Fruit fly (Drosophila melanogaster) whole organism, embryonic: ENCODE data around the gene CG8176.

Source experiments
- Asciz ChIP-seq: fragments of 200-800 bp; sonication (Bioruptor generic); optimal IDR thresholded peaks from 2 replicates; lab custom pipeline; 2017; ENCODE audit warnings: missing biosample characterization, mild to moderate bottlenecking, missing genetic modification characterization, missing genetic modification reagents
- Atf-2 ChIP-seq: fragments of 200-800 bp; sonication (Bioruptor generic); optimal IDR thresholded peaks from 2 replicates; lab custom pipeline; 2016; ENCODE audit warnings: missing biosample characterization, missing genetic modification characterization
- Atf3 ChIP-seq: fragments of 200-800 bp; sonication (Bioruptor generic); optimal IDR thresholded peaks from 3 replicates; lab custom pipeline; 2016; ENCODE audit warnings: missing biosample characterization, missing genetic modification characterization
- B-H2 ChIP-seq: fragments of 200-800 bp; sonication (Bioruptor generic); optimal IDR thresholded peaks from 2 replicates; lab custom pipeline; 2018; ENCODE audit warnings: missing biosample characterization, mild to moderate bottlenecking, missing genetic modification characterization
- C15 ChIP-seq: fragments of 200-800 bp; sonication (Bioruptor generic); IDR thresholded peaks from 3 replicates; pipeline ENCODE4 v1.3.6; 2022; ENCODE audit warnings: missing biosample characterization, missing genetic modification characterization
- CG10959 ChIP-seq: fragments of 200-800 bp; sonication (Bioruptor generic); IDR thresholded peaks from 2 replicates; pipeline ENCODE4 v1.3.6; 2022; ENCODE audit warnings: missing biosample characterization, missing genetic modification characterization
- CG11398 ChIP-seq: fragments of 200-800 bp; sonication (Bioruptor generic); optimal IDR thresholded peaks from 2 replicates; lab custom pipeline; 2016; ENCODE audit warnings: missing biosample characterization, missing genetic modification characterization
- CG12769 ChIP-seq: fragments of 200-800 bp; sonication (Bioruptor generic); optimal IDR thresholded peaks from 2 replicates; lab custom pipeline; 2019; ENCODE audit warnings: missing biosample characterization, mild to moderate bottlenecking, missing genetic modification characterization, moderate library complexity
- CG17328 ChIP-seq: fragments of 200-800 bp; sonication (Bioruptor generic); IDR thresholded peaks from 2 replicates; pipeline ENCODE4 v1.3.6; 2022; ENCODE audit warnings: missing biosample characterization, missing genetic modification characterization
- CG18011 ChIP-seq: fragments of 200-800 bp; sonication (Bioruptor generic); optimal IDR thresholded peaks from 2 replicates; lab custom pipeline; 2017; ENCODE audit warnings: missing biosample characterization, missing genetic modification characterization, mild to moderate bottlenecking, moderate library complexity, missing genotype
- CG30403 ChIP-seq: fragments of 200-800 bp; sonication (Bioruptor generic); optimal IDR thresholded peaks from 3 replicates; lab custom pipeline; 2016; ENCODE audit warnings: missing biosample characterization, missing genetic modification characterization
- CG31224 ChIP-seq: fragments of 200-800 bp; sonication (Bioruptor generic); IDR thresholded peaks from 2 replicates; pipeline ENCODE4 v1.3.6; 2022; ENCODE audit warnings: missing biosample characterization, missing genetic modification characterization
- CG32772 ChIP-seq: fragments of 200-800 bp; sonication (Bioruptor generic); IDR thresholded peaks from 2 replicates; pipeline ENCODE4 v1.3.6; 2022; ENCODE audit warnings: missing biosample characterization, missing genetic modification characterization
- CG6654 ChIP-seq: fragments of 200-800 bp; sonication (Bioruptor generic); optimal IDR thresholded peaks from 2 replicates; lab custom pipeline; 2017; ENCODE audit warnings: missing biosample characterization, mild to moderate bottlenecking, missing genetic modification characterization
- CG6791 ChIP-seq: fragments of 200-800 bp; sonication (Bioruptor generic); IDR thresholded peaks from 3 replicates; pipeline ENCODE4 v1.3.6; 2022; ENCODE audit warnings: missing biosample characterization, missing genetic modification characterization; ENCODE audit not compliant: partially characterized antibody
- CG6854 ChIP-seq: fragments of 200-800 bp; sonication (Bioruptor generic); optimal IDR thresholded peaks from 3 replicates; lab custom pipeline; 2017; ENCODE audit warnings: missing biosample characterization, mild to moderate bottlenecking, missing genetic modification characterization
- CG7556 ChIP-seq: fragments of 200-800 bp; sonication (Bioruptor generic); optimal IDR thresholded peaks from 2 replicates; lab custom pipeline; 2017; ENCODE audit warnings: missing biosample characterization, mild to moderate bottlenecking, missing genetic modification characterization
- CG8924 ChIP-seq: fragments of 200-800 bp; optimal IDR thresholded peaks from 3 replicates; lab custom pipeline; 2019; ENCODE audit warnings: missing biosample characterization, mild to moderate bottlenecking, missing genetic modification characterization, moderate library complexity
- CG9437 ChIP-seq: fragments of 200-800 bp; sonication (Bioruptor generic); optimal IDR thresholded peaks from 2 replicates; lab custom pipeline; 2018; ENCODE audit warnings: missing biosample characterization, mild to moderate bottlenecking, missing genetic modification characterization
- CG9727 ChIP-seq: fragments of 200-800 bp; sonication (Bioruptor generic); optimal IDR thresholded peaks from 3 replicates; lab custom pipeline; 2017; ENCODE audit warnings: missing biosample characterization, mild to moderate bottlenecking, missing genetic modification characterization
- Hand ChIP-seq: fragments of 200-800 bp; sonication (Bioruptor generic); optimal IDR thresholded peaks from 2 replicates; lab custom pipeline; 2017; ENCODE audit warnings: mild to moderate bottlenecking, missing biosample characterization, missing genetic modification reagents, missing genetic modification characterization
- Hr78 ChIP-seq, 2 experiments: fragments of 200-800 bp in 1 of 2; fragments of >200 bp in 1 of 2; sonication (Bioruptor generic) in 1 of 2; optimal IDR thresholded peaks; 2 replicates each; lab custom pipeline; 2017 to 2019; ENCODE audit warnings: missing biosample characterization in 2 of 2, missing genetic modification characterization in 2 of 2, mild to moderate bottlenecking in 1 of 2, moderate library complexity in 1 of 2
- MESR4 ChIP-seq: fragments of 200-800 bp; sonication (Bioruptor generic); optimal IDR thresholded peaks from 2 replicates; lab custom pipeline; 2018; ENCODE audit warnings: missing biosample characterization, mild to moderate bottlenecking, missing genetic modification characterization, moderate library complexity
- Side ChIP-seq: fragments of 200-800 bp; sonication (Bioruptor generic); optimal IDR thresholded peaks from 2 replicates; lab custom pipeline; 2016; ENCODE audit warnings: missing biosample characterization, missing genetic modification characterization
- Spps ChIP-seq: fragments of 200-800 bp; sonication (Bioruptor generic); optimal IDR thresholded peaks from 2 replicates; lab custom pipeline; 2018; ENCODE audit warnings: missing biosample characterization, mild to moderate bottlenecking, missing genetic modification characterization
- ap ChIP-seq: fragments of 200-800 bp; sonication (Bioruptor generic); IDR thresholded peaks from 2 replicates; pipeline ENCODE4 v1.3.6; 2022; ENCODE audit warnings: missing biosample characterization, missing genetic modification characterization
- cato ChIP-seq: fragments of 200-800 bp; sonication (Bioruptor generic); optimal IDR thresholded peaks from 2 replicates; lab custom pipeline; 2016; ENCODE audit warnings: missing biosample characterization, missing genetic modification characterization, borderline replicate concordance
- chn ChIP-seq: fragments of 200-800 bp; sonication (Bioruptor generic); optimal IDR thresholded peaks from 2 replicates; lab custom pipeline; 2016; ENCODE audit warnings: missing biosample characterization, missing genetic modification characterization
- croc ChIP-seq: fragments of 200-800 bp; sonication (Bioruptor generic); conservative IDR thresholded peaks from 3 replicates; pipeline ENCODE4 v1.3.6; 2022; ENCODE audit warnings: missing biosample characterization, missing genetic modification characterization
- fu2 ChIP-seq: fragments of 200-800 bp; sonication (Bioruptor generic); optimal IDR thresholded peaks from 2 replicates; lab custom pipeline; 2016; ENCODE audit warnings: missing biosample characterization, missing genetic modification characterization
- gcm ChIP-seq: fragments of 200-800 bp; sonication (Bioruptor generic); optimal IDR thresholded peaks from 2 replicates; lab custom pipeline; 2019; ENCODE audit warnings: missing biosample characterization, mild to moderate bottlenecking, missing genetic modification characterization, moderate library complexity
- ham ChIP-seq: fragments of 200-800 bp; sonication (Bioruptor generic); IDR thresholded peaks from 2 replicates; pipeline ENCODE4 v1.3.6; 2022; ENCODE audit warnings: missing biosample characterization, missing genetic modification characterization
- inv ChIP-seq: fragments of 200-800 bp; sonication (Bioruptor generic); IDR thresholded peaks from 2 replicates; pipeline ENCODE4 v1.3.6; 2022; ENCODE audit warnings: missing biosample characterization, missing genetic modification characterization; ENCODE audit not compliant: partially characterized antibody
- jumu ChIP-seq: fragments of 200-800 bp; sonication (Bioruptor generic); optimal IDR thresholded peaks from 3 replicates; lab custom pipeline; 2016; ENCODE audit warnings: missing biosample characterization, missing genetic modification characterization
- lbe ChIP-seq: fragments of 200-800 bp; sonication (Bioruptor generic); optimal IDR thresholded peaks from 2 replicates; lab custom pipeline; 2016; ENCODE audit warnings: missing biosample characterization, mild to moderate bottlenecking, missing genetic modification characterization
- nom ChIP-seq: fragments of 200-800 bp; sonication (Bioruptor generic); optimal IDR thresholded peaks from 2 replicates; lab custom pipeline; 2017; ENCODE audit warnings: missing biosample characterization, missing genetic modification characterization, mild to moderate bottlenecking, moderate library complexity, missing genetic modification reagents
- onecut ChIP-seq: fragments of 200-800 bp; sonication (Bioruptor generic); IDR thresholded peaks from 2 replicates; pipeline ENCODE4 v1.3.6; 2022; ENCODE audit warnings: missing biosample characterization, missing genetic modification characterization
- phol ChIP-seq: fragments of 200-800 bp; sonication (Bioruptor generic); optimal IDR thresholded peaks from 3 replicates; lab custom pipeline; 2018; ENCODE audit warnings: missing biosample characterization, mild to moderate bottlenecking, missing genetic modification characterization, moderate library complexity
- pros ChIP-seq: fragments of 200-800 bp; sonication (Bioruptor generic); optimal IDR thresholded peaks from 3 replicates; lab custom pipeline; 2019; ENCODE audit warnings: missing biosample characterization, mild to moderate bottlenecking, missing genetic modification characterization, moderate library complexity
- pzg ChIP-seq: fragments of 200-800 bp; sonication (Bioruptor generic); optimal IDR thresholded peaks from 3 replicates; lab custom pipeline; 2018; ENCODE audit warnings: missing biosample characterization, mild to moderate bottlenecking, missing genetic modification characterization, moderate library complexity
- run ChIP-seq: fragments of 200-800 bp; sonication (Bioruptor generic); optimal IDR thresholded peaks from 3 replicates; lab custom pipeline; 2018; ENCODE audit warnings: missing biosample characterization, mild to moderate bottlenecking, missing genetic modification characterization
- sim ChIP-seq: fragments of 200-800 bp; sonication (Bioruptor generic); IDR thresholded peaks from 2 replicates; pipeline ENCODE4 v1.3.6; 2022; ENCODE audit warnings: missing biosample characterization, missing genetic modification characterization
- slou ChIP-seq: fragments of 200-800 bp; sonication (Bioruptor generic); optimal IDR thresholded peaks from 3 replicates; lab custom pipeline; 2016; ENCODE audit warnings: missing biosample characterization, missing genetic modification characterization
- sna ChIP-seq: fragments of 200-800 bp; sonication (Bioruptor generic); IDR thresholded peaks from 2 replicates; pipeline ENCODE4 v1.3.6; 2022; ENCODE audit warnings: missing biosample characterization, missing genetic modification characterization; ENCODE audit not compliant: partially characterized antibody
- sug ChIP-seq: fragments of 200-800 bp; optimal IDR thresholded peaks from 2 replicates; lab custom pipeline; 2019; ENCODE audit warnings: missing biosample characterization, mild to moderate bottlenecking, missing genetic modification characterization, moderate library complexity
- tll ChIP-seq, 2 experiments: fragments of 200-800 bp in 1 of 2; fragments of >200 bp in 1 of 2; sonication (Bioruptor generic) in 1 of 2; optimal IDR thresholded peaks; 2 replicates each; lab custom pipeline; 2017 to 2019; ENCODE audit warnings: missing biosample characterization in 2 of 2, missing genetic modification characterization in 2 of 2, mild to moderate bottlenecking in 1 of 2, moderate library complexity in 1 of 2
- wek ChIP-seq: fragments of 200-800 bp; sonication (Bioruptor generic); optimal IDR thresholded peaks from 3 replicates; lab custom pipeline; 2018; ENCODE audit warnings: missing biosample characterization, mild to moderate bottlenecking, missing genetic modification characterization, moderate library complexity

Gene CG8176

dm6 chr3R:9527907-9528842 lies 12.4 kb downstream of the CG8176 start (continued):
- TF ChIP-seq croc, result no peak; the same call in 2 of the 3 replicates
- peak; percentile 74 for TF ChIP-seq CG6654 (GFP tag; lab: Kevin White, UChicago)
- TF ChIP-seq Spps (tag; lab: Kevin White, UChicago), result peak; percentile 57
- peak; percentile 61 for TF ChIP-seq CG9437 (GFP tag; lab: Kevin White, UChicago)
- TF ChIP-seq MESR4 (GFP tag; lab: Kevin White, UChicago), result peak; percentile 10
- peak; percentile 52 for TF ChIP-seq run
- peak; percentile 78 for TF ChIP-seq onecut (GFP tag; lab: Robert Waterston, UW)
- peak; percentile 68 for TF ChIP-seq CG18011 (GFP tag; lab: Kevin White, UChicago)
- TF ChIP-seq CG12769 (tag; lab: Kevin White, UChicago), result peak; percentile 94
- peak; percentile 67 for TF ChIP-seq Hand (GFP tag; lab: Kevin White, UChicago)
- TF ChIP-seq Atf3 (GFP tag; lab: Kevin White, UChicago), result peak; percentile 57
- peak; percentile 85 for TF ChIP-seq CG30403
- TF ChIP-seq sim, result no peak
- TF ChIP-seq pros, result no peak
- TF ChIP-seq Hr78 (GFP tag; optimal IDR thresholded peaks at IDR 0.05; lab: Kevin White, UChicago), result peak in 1 of 2 experiments; percentile 18
- peak; percentile 78 for TF ChIP-seq sug (tag; lab: Kevin White, UChicago)
- TF ChIP-seq gcm (GFP tag; lab: Kevin White, UChicago), result peak; percentile 43
- no peak for TF ChIP-seq CG6791 (GFP tag; lab: Robert Waterston, UW)
- peak; percentile 81 for TF ChIP-seq slou (GFP tag; lab: Kevin White, UChicago)
- TF ChIP-seq CG6854 (GFP tag; lab: Kevin White, UChicago), result peak; percentile 89
- peak; percentile 76 for TF ChIP-seq CG17328 (GFP tag; lab: Robert Waterston, UW)
- TF ChIP-seq inv (GFP tag; lab: Robert Waterston, UW), result peak; percentile 35; the same call in 1 of the 2 replicates
- TF ChIP-seq fu2, result peak; percentile 78
- TF ChIP-seq CG31224, result peak; percentile 90
- TF ChIP-seq tll (GFP tag; optimal IDR thresholded peaks at IDR 0.05; lab: Kevin White, UChicago), result no peak
- TF ChIP-seq ham (GFP tag; lab: Robert Waterston, UW), result peak; percentile 68; the same call in 1 of the 2 replicates
- peak; percentile 78 for TF ChIP-seq CG10959 (GFP tag; lab: Robert Waterston, UW)
- TF ChIP-seq pzg (GFP tag; lab: Kevin White, UChicago), result peak; percentile 23
- TF ChIP-seq B-H2 (GFP tag; lab: Kevin White, UChicago), result peak; percentile 53
- TF ChIP-seq jumu (GFP tag; lab: Kevin White, UChicago), result peak; percentile 90
- TF ChIP-seq wek (GFP tag; lab: Kevin White, UChicago), result peak; percentile 65
- peak; percentile 90 for TF ChIP-seq CG9727 (GFP tag; lab: Kevin White, UChicago)
- TF ChIP-seq C15, result peak; percentile 84; the same call in 2 of the 3 replicates
- TF ChIP-seq CG7556 (GFP tag; lab: Kevin White, UChicago), result peak; percentile 80
- TF ChIP-seq lbe (GFP tag; lab: Kevin White, UChicago), result peak; percentile 95
- peak; percentile 77 for TF ChIP-seq CG8924 (tag; lab: Kevin White, UChicago)
- TF ChIP-seq Side, result peak; percentile 92
- peak; percentile 74 for TF ChIP-seq chn (GFP tag; lab: Kevin White, UChicago)
- TF ChIP-seq sna, result no peak
- peak; percentile 67 for TF ChIP-seq CG11398 (GFP tag; lab: Kevin White, UChicago)
- peak; percentile 83 for TF ChIP-seq Asciz (GFP tag; lab: Kevin White, UChicago)
- peak; percentile 77 for TF ChIP-seq Atf-2 (GFP tag; lab: Kevin White, UChicago)
- peak; percentile 87 for TF ChIP-seq CG32772 (GFP tag; lab: Robert Waterston, UW)
- no peak for TF ChIP-seq cato
- TF ChIP-seq ap (GFP tag; lab: Robert Waterston, UW), result peak; percentile 70
- no peak for TF ChIP-seq nom (GFP tag; lab: Kevin White, UChicago)
- peak; percentile 75 for TF ChIP-seq phol (tag; lab: Kevin White, UChicago)
